Fruit fly (Drosophila melanogaster): Measurements from ENCODE around the gene Thor.

The Thor gene

dm6 chr2L:3472242-3472641 is 6.0 kb upstream of the Thor start, which contains the start of gene Pgant4 (continued):
- peak; percentile 1 to 48 for TF ChIP-seq chif (GFP tag; optimal IDR thresholded peaks at IDR 0.05)
- TF ChIP-seq CG14014 (GFP tag; IDR thresholded peaks at IDR 0.05): peak; percentile 54; the same call in 1 of the 2 replicates
- 0 out of 2 replicates have a peak, but pooled peaks have one; percentile 29 for TF ChIP-seq Awh (GFP tag; IDR thresholded peaks at IDR 0.05)
- peak; percentile 21 for TF ChIP-seq CG17186 (GFP tag; optimal IDR thresholded peaks at IDR 0.05)
- TF ChIP-seq mam (GFP tag; optimal IDR thresholded peaks at IDR 0.05): peak; percentile 7
- TF ChIP-seq h (optimal IDR thresholded peaks at IDR 0.05): no peak
- peak; percentile 78 for TF ChIP-seq Ptx1 (GFP tag; IDR thresholded peaks at IDR 0.05)
- peak; percentile 53 for TF ChIP-seq CG15514 (GFP tag; optimal IDR thresholded peaks at IDR 0.05)
- TF ChIP-seq gce (GFP tag; IDR thresholded peaks at IDR 0.05): no peak; the same call in 2 of the 3 replicates
- peak; percentile 51; the same call in 2 of the 3 replicates for TF ChIP-seq zfh1 (GFP tag; IDR thresholded peaks at IDR 0.05)
- TF ChIP-seq Dip2 (GFP tag; IDR thresholded peaks at IDR 0.05): peak; percentile 98
- peak; percentile 84 for TF ChIP-seq Dbx (GFP tag; IDR thresholded peaks at IDR 0.05)
- TF ChIP-seq CG14860 (GFP tag; IDR thresholded peaks at IDR 0.05; ENCODE audit: partially characterized antibody): no peak
- TF ChIP-seq Dek (tag; optimal IDR thresholded peaks at IDR 0.05): peak; percentile 41
- TF ChIP-seq TFAM (GFP tag; optimal IDR thresholded peaks at IDR 0.05): no peak
- TF ChIP-seq inv (GFP tag; IDR thresholded peaks at IDR 0.05; ENCODE audit: partially characterized antibody): no peak
- TF ChIP-seq PHDP (tag; optimal IDR thresholded peaks at IDR 0.05): no peak
- no peak for TF ChIP-seq CG1529 (GFP tag; optimal IDR thresholded peaks at IDR 0.05)
- no peak for TF ChIP-seq CG6765 (GFP tag; optimal IDR thresholded peaks at IDR 0.05)
- no peak; the same call in 1 of the 2 replicates for TF ChIP-seq esg (GFP tag; conservative IDR thresholded peaks at IDR 0.05)
- TF ChIP-seq bowl (GFP tag; IDR thresholded peaks at IDR 0.05): no peak
- peak; percentile 33 for TF ChIP-seq ftz-f1 (GFP tag; optimal IDR thresholded peaks at IDR 0.05)
- TF ChIP-seq CG8089 (GFP tag; optimal IDR thresholded peaks at IDR 0.05): peak; percentile 39
- TF ChIP-seq HHEX (GFP tag; optimal IDR thresholded peaks at IDR 0.05): peak; percentile 64
- TF ChIP-seq ind (GFP tag; optimal IDR thresholded peaks at IDR 0.05): peak; percentile 43
- TF ChIP-seq CG9215 (GFP tag; IDR thresholded peaks at IDR 0.05): peak; percentile 28; the same call in 1 of the 2 replicates
- peak; percentile 43; the same call in 1 of the 3 replicates for TF ChIP-seq CG7357 (GFP tag; IDR thresholded peaks at IDR 0.05)
- TF ChIP-seq dpn (GFP tag; optimal IDR thresholded peaks at IDR 0.05): peak; percentile 40 to 69
- TF ChIP-seq CG8765 (GFP tag; IDR thresholded peaks at IDR 0.05): 0 out of 2 replicates have a peak, but pooled peaks have one; percentile 32
- TF ChIP-seq CG9817 (tag; optimal IDR thresholded peaks at IDR 0.05): peak; percentile 40
- peak; percentile 60 for TF ChIP-seq sug (tag; optimal IDR thresholded peaks at IDR 0.05)
- peak; percentile 56 for TF ChIP-seq CG15696 (tag; optimal IDR thresholded peaks at IDR 0.05)
- peak; percentile 15; the same call in 1 of the 2 replicates for TF ChIP-seq Nf-YA (GFP tag; IDR thresholded peaks at IDR 0.05)
- peak; percentile 23 for TF ChIP-seq CHES-1-like (GFP tag; optimal IDR thresholded peaks at IDR 0.05)
- TF ChIP-seq CG4707 (GFP tag; optimal IDR thresholded peaks at IDR 0.05): no peak
- 0 out of 2 replicates have a peak, but pooled peaks have one; percentile 17 for TF ChIP-seq ara (GFP tag; IDR thresholded peaks at IDR 0.05)
- TF ChIP-seq Opbp (GFP tag; IDR thresholded peaks at IDR 0.05; ENCODE audit: partially characterized antibody): peak; percentile 42; the same call in 1 of the 3 replicates
- peak; percentile 47 for TF ChIP-seq CG10979 (tag; optimal IDR thresholded peaks at IDR 0.05)
- TF ChIP-seq D19A (tag; optimal IDR thresholded peaks at IDR 0.05): no peak
- no peak for TF ChIP-seq tio (GFP tag; optimal IDR thresholded peaks at IDR 0.05)
- TF ChIP-seq CG8359 (GFP tag; optimal IDR thresholded peaks at IDR 0.05; ENCODE audit: borderline replicate concordance): no peak
- peak; percentile 41; the same call in 1 of the 2 replicates for TF ChIP-seq sens-2 (GFP tag; IDR thresholded peaks at IDR 0.05)
- TF ChIP-seq run (tag; optimal IDR thresholded peaks at IDR 0.05): no peak
- no peak for TF ChIP-seq Trl (optimal IDR thresholded peaks at IDR 0.05)
- peak; percentile 32 for TF ChIP-seq Trl (GFP tag; optimal IDR thresholded peaks at IDR 0.05)
- no peak for TF ChIP-seq CG6272 (GFP tag; IDR thresholded peaks at IDR 0.05)
- TF ChIP-seq HLHmδ (GFP tag; optimal IDR thresholded peaks at IDR 0.05): peak; percentile 24
- peak; percentile 29; the same call in 1 of the 2 replicates for TF ChIP-seq ro (GFP tag; IDR thresholded peaks at IDR 0.05)
- TF ChIP-seq CG7839 (tag; optimal IDR thresholded peaks at IDR 0.05): peak; percentile 67
- TF ChIP-seq CG1832 (GFP tag; optimal IDR thresholded peaks at IDR 0.05): no peak
- 0 out of 2 replicates have a peak, but pooled peaks have one; percentile 13 for TF ChIP-seq stc (GFP tag; IDR thresholded peaks at IDR 0.05)
